Fruit fly (Drosophila melanogaster): ENCODE results near the gene CG9135.
A peak's percentile ranks its signal among the peaks of the same experiment; 100 is the strongest.

The CG9135 gene

dm6 chr2L:6051212-6051621, 617 bp downstream of the CG9135 start (continued):
- peak; percentile 92 for TF ChIP-seq CG12236 (GFP tag; optimal IDR thresholded peaks at IDR 0.05)
- TF ChIP-seq CG43689 (GFP tag; IDR thresholded peaks at IDR 0.05): peak; percentile 71
- TF ChIP-seq gce (GFP tag; IDR thresholded peaks at IDR 0.05): peak; percentile 91
- TF ChIP-seq CG12659 (GFP tag; optimal IDR thresholded peaks at IDR 0.05): peak; percentile 97
- peak; percentile 95 for TF ChIP-seq CG2202 (tag; optimal IDR thresholded peaks at IDR 0.05)
- no peak for TF ChIP-seq hkb (optimal IDR thresholded peaks at IDR 0.05)
- peak; percentile 99 for TF ChIP-seq hkb (GFP tag; IDR thresholded peaks at IDR 0.05)
- peak; percentile 73 for TF ChIP-seq CG8765 (GFP tag; IDR thresholded peaks at IDR 0.05)
- TF ChIP-seq chm (GFP tag; IDR thresholded peaks at IDR 0.05): peak; percentile 97
- TF ChIP-seq CG15601 (tag; optimal IDR thresholded peaks at IDR 0.05): peak; percentile 94
- peak; percentile 90 for TF ChIP-seq wdn (GFP tag; IDR thresholded peaks at IDR 0.05)
- peak; percentile 89 for TF ChIP-seq Awh (GFP tag; IDR thresholded peaks at IDR 0.05)
- peak; percentile 97 for TF ChIP-seq tap (tag; optimal IDR thresholded peaks at IDR 0.05)
- TF ChIP-seq cad (GFP tag; optimal IDR thresholded peaks at IDR 0.05): no peak
- TF ChIP-seq CG18764 (GFP tag; optimal IDR thresholded peaks at IDR 0.05): peak; percentile 85
- TF ChIP-seq CG32767 (GFP tag; IDR thresholded peaks at IDR 0.05): peak; percentile 93
- no peak for TF ChIP-seq yki (optimal IDR thresholded peaks at IDR 0.05)
- peak; percentile 89 for TF ChIP-seq CG15011 (GFP tag; optimal IDR thresholded peaks at IDR 0.05)
- peak; percentile 81 for TF ChIP-seq dimm (GFP tag; IDR thresholded peaks at IDR 0.05)
- peak; percentile 79 for TF ChIP-seq CG17186 (GFP tag; optimal IDR thresholded peaks at IDR 0.05)
- peak; percentile 84 for TF ChIP-seq CG10274 (GFP tag; optimal IDR thresholded peaks at IDR 0.05)
- peak; percentile 52 for TF ChIP-seq CTCF (GFP tag; optimal IDR thresholded peaks at IDR 0.05)
- peak; percentile 97 for TF ChIP-seq CG8388 (GFP tag; optimal IDR thresholded peaks at IDR 0.05)
- no peak for TF ChIP-seq sna (GFP tag; IDR thresholded peaks at IDR 0.05; ENCODE audit: partially characterized antibody)
- peak; percentile 57 for TF ChIP-seq CG4617 (GFP tag; optimal IDR thresholded peaks at IDR 0.05; ENCODE audit: borderline replicate concordance)
- peak; percentile 94 for TF ChIP-seq otp (GFP tag; IDR thresholded peaks at IDR 0.05)
- TF ChIP-seq CG14860 (GFP tag; IDR thresholded peaks at IDR 0.05; ENCODE audit: partially characterized antibody): no peak
- peak; percentile 83 for TF ChIP-seq YL-1 (GFP tag; optimal IDR thresholded peaks at IDR 0.05)
- TF ChIP-seq Chrac-16 (GFP tag; optimal IDR thresholded peaks at IDR 0.05): peak; percentile 88
- TF ChIP-seq CG9797 (GFP tag; optimal IDR thresholded peaks at IDR 0.05): peak; percentile 38
- TF ChIP-seq CG14667 (GFP tag; IDR thresholded peaks at IDR 0.05): peak; percentile 35; the same call in 1 of the 2 replicates
- TF ChIP-seq nerfin-1 (tag; optimal IDR thresholded peaks at IDR 0.05): peak; percentile 95
- TF ChIP-seq CG11093 (GFP tag; IDR thresholded peaks at IDR 0.05): peak; percentile 73
- TF ChIP-seq CG11456 (GFP tag; IDR thresholded peaks at IDR 0.05): peak; percentile 93
- peak; percentile 79 for TF ChIP-seq Hmx (GFP tag; optimal IDR thresholded peaks at IDR 0.05)
- TF ChIP-seq CG17829 (tag; optimal IDR thresholded peaks at IDR 0.05): peak; percentile 97
- TF ChIP-seq usp (GFP tag; optimal IDR thresholded peaks at IDR 0.05): no peak
- TF ChIP-seq br (optimal IDR thresholded peaks at IDR 0.05): no peak
- peak; percentile 69 for TF ChIP-seq HmgD (GFP tag; optimal IDR thresholded peaks at IDR 0.05)
- TF ChIP-seq z (GFP tag; IDR thresholded peaks at IDR 0.05): peak; percentile 64; the same call in 2 of the 3 replicates
- TF ChIP-seq gcm2 (GFP tag; optimal IDR thresholded peaks at IDR 0.05): peak; percentile 81
- TF ChIP-seq CG4328 (GFP tag; optimal IDR thresholded peaks at IDR 0.05): peak; percentile 95
- peak; percentile 75 for TF ChIP-seq Ravus (GFP tag; IDR thresholded peaks at IDR 0.05)
- TF ChIP-seq CG1024 (GFP tag; IDR thresholded peaks at IDR 0.05): peak; percentile 86
- no peak for TF ChIP-seq pita (GFP tag; optimal IDR thresholded peaks at IDR 0.05)
- TF ChIP-seq mirr (GFP tag; optimal IDR thresholded peaks at IDR 0.05): peak; percentile 96
- TF ChIP-seq ab (GFP tag; optimal IDR thresholded peaks at IDR 0.05): peak; percentile 60
- TF ChIP-seq aop (GFP tag; IDR thresholded peaks at IDR 0.05): 0 out of 2 replicates have a peak, but pooled peaks have one; percentile 31
- TF ChIP-seq E2f1 (GFP tag; IDR thresholded peaks at IDR 0.05): peak; percentile 82
- TF ChIP-seq luna (GFP tag; optimal IDR thresholded peaks at IDR 0.05): peak; percentile 83
- peak; percentile 87 for TF ChIP-seq CG7372 (GFP tag; IDR thresholded peaks at IDR 0.05)
- peak; percentile 46 for TF ChIP-seq MESR4 (GFP tag; optimal IDR thresholded peaks at IDR 0.05)
- TF ChIP-seq CG33213 (GFP tag; optimal IDR thresholded peaks at IDR 0.05): peak; percentile 96
- 0 out of 2 replicates have a peak, but pooled peaks have one; percentile 20 for TF ChIP-seq Dref (GFP tag; IDR thresholded peaks at IDR 0.05)
